Fruit fly (Drosophila melanogaster) whole organism, embryonic: ENCODE data around the gene ksr.

Experiments used
- Abd-B ChIP-seq: fragments of 200-800 bp; sonication (Bioruptor generic); optimal IDR thresholded peaks from 2 replicates; lab custom pipeline; 2018; ENCODE audit warnings: missing biosample characterization, mild to moderate bottlenecking, missing genetic modification characterization, moderate library complexity
- Atf6 ChIP-seq: fragments of 200-800 bp; sonication (Bioruptor generic); IDR thresholded peaks from 2 replicates; pipeline ENCODE4 v1.3.6; 2022; ENCODE audit warnings: missing biosample characterization, missing genetic modification characterization
- Bgb ChIP-seq: fragments of 200-800 bp; sonication (Bioruptor generic); IDR thresholded peaks from 2 replicates; pipeline ENCODE4 v1.3.6; 2022; ENCODE audit warnings: missing biosample characterization, missing genetic modification characterization; ENCODE audit not compliant: partially characterized antibody
- BtbVII ChIP-seq: fragments of 200-800 bp; sonication (Bioruptor generic); optimal IDR thresholded peaks from 3 replicates; lab custom pipeline; 2017; ENCODE audit warnings: missing biosample characterization, mild to moderate bottlenecking, missing genetic modification characterization
- CG10565 ChIP-seq: fragments of 200-800 bp; sonication (Bioruptor generic); optimal IDR thresholded peaks from 3 replicates; lab custom pipeline; 2016; ENCODE audit warnings: missing biosample characterization, mild to moderate bottlenecking, missing genetic modification characterization
- CG11696 ChIP-seq: fragments of 200-800 bp; sonication (Bioruptor generic); IDR thresholded peaks from 2 replicates; pipeline ENCODE4 v1.3.6; 2022; ENCODE audit warnings: missing biosample characterization, missing genetic modification characterization
- CG12155 ChIP-seq: fragments of 200-800 bp; sonication (Bioruptor generic); optimal IDR thresholded peaks from 3 replicates; lab custom pipeline; 2016; ENCODE audit warnings: missing biosample characterization, missing genetic modification characterization
- CG13296 ChIP-seq: fragments of 200-800 bp; sonication (Bioruptor generic); optimal IDR thresholded peaks from 3 replicates; lab custom pipeline; 2018; ENCODE audit warnings: missing biosample characterization, mild to moderate bottlenecking, missing genetic modification characterization
- CG13624 ChIP-seq: fragments of 200-800 bp; sonication (Bioruptor generic); optimal IDR thresholded peaks from 2 replicates; lab custom pipeline; 2016; ENCODE audit warnings: missing biosample characterization, missing genetic modification characterization
- CG14050 ChIP-seq: fragments of 200-800 bp; sonication (Bioruptor generic); IDR thresholded peaks from 3 replicates; pipeline ENCODE4 v1.3.6; 2022; ENCODE audit warnings: missing biosample characterization, missing genetic modification characterization
- CG1529 ChIP-seq: fragments of 200-800 bp; sonication (Bioruptor generic); optimal IDR thresholded peaks from 3 replicates; lab custom pipeline; 2018; ENCODE audit warnings: missing biosample characterization, missing genetic modification characterization
- CG17359 ChIP-seq: fragments of 200-800 bp; sonication (Bioruptor generic); optimal IDR thresholded peaks from 3 replicates; lab custom pipeline; 2018; ENCODE audit warnings: missing biosample characterization, mild to moderate bottlenecking, missing genetic modification characterization, moderate library complexity
- CG18599 ChIP-seq: fragments of 200-800 bp; sonication (Bioruptor generic); optimal IDR thresholded peaks from 3 replicates; lab custom pipeline; 2017; ENCODE audit warnings: missing biosample characterization, missing genetic modification characterization, mild to moderate bottlenecking, moderate library complexity, missing genetic modification reagents
- CG2116 ChIP-seq: fragments of 200-800 bp; sonication (Bioruptor generic); optimal IDR thresholded peaks from 3 replicates; lab custom pipeline; 2018; ENCODE audit warnings: missing biosample characterization, mild to moderate bottlenecking, missing genetic modification characterization
- CG2120 ChIP-seq: fragments of 200-800 bp; sonication (Bioruptor generic); optimal IDR thresholded peaks from 3 replicates; lab custom pipeline; 2016; ENCODE audit warnings: missing biosample characterization, missing genetic modification characterization
- CG3163 ChIP-seq: fragments of 200-800 bp; sonication (Bioruptor generic); optimal IDR thresholded peaks from 3 replicates; lab custom pipeline; 2016; ENCODE audit warnings: missing biosample characterization, missing genetic modification characterization
- CG4282 ChIP-seq: fragments of 200-800 bp; sonication (Bioruptor generic); optimal IDR thresholded peaks from 2 replicates; lab custom pipeline; 2016; ENCODE audit warnings: missing biosample characterization, missing genetic modification characterization
- CG6683 ChIP-seq: fragments of 200-800 bp; sonication (Bioruptor generic); optimal IDR thresholded peaks from 2 replicates; lab custom pipeline; 2017; ENCODE audit warnings: missing biosample characterization, mild to moderate bottlenecking, missing genetic modification characterization, missing genetic modification reagents
- CG8281 ChIP-seq: fragments of 200-800 bp; sonication (Bioruptor generic); optimal IDR thresholded peaks from 2 replicates; lab custom pipeline; 2018; ENCODE audit warnings: missing biosample characterization, mild to moderate bottlenecking, missing genetic modification characterization, moderate library complexity
- CG8388 ChIP-seq: fragments of 200-800 bp; sonication (Bioruptor generic); optimal IDR thresholded peaks from 2 replicates; lab custom pipeline; 2019; ENCODE audit warnings: missing biosample characterization, mild to moderate bottlenecking, missing genetic modification characterization, moderate library complexity
- CG9437 ChIP-seq: fragments of 200-800 bp; sonication (Bioruptor generic); optimal IDR thresholded peaks from 2 replicates; lab custom pipeline; 2018; ENCODE audit warnings: missing biosample characterization, mild to moderate bottlenecking, missing genetic modification characterization
- Dbx ChIP-seq: fragments of 200-800 bp; sonication (Bioruptor generic); IDR thresholded peaks from 3 replicates; pipeline ENCODE4 v1.3.6; 2022; ENCODE audit warnings: missing biosample characterization, missing genetic modification characterization
- Elba2 ChIP-seq: fragments of 200-800 bp; sonication (Bioruptor generic); optimal IDR thresholded peaks from 3 replicates; lab custom pipeline; 2016; ENCODE audit warnings: missing biosample characterization, missing genetic modification characterization
- Fer3 ChIP-seq: fragments of 200-800 bp; sonication (Bioruptor generic); optimal IDR thresholded peaks from 2 replicates; lab custom pipeline; 2018; ENCODE audit warnings: missing biosample characterization, mild to moderate bottlenecking, missing genetic modification characterization, moderate library complexity
- HLH54F ChIP-seq: fragments of 200-800 bp; sonication (Bioruptor generic); optimal IDR thresholded peaks from 3 replicates; lab custom pipeline; 2016; ENCODE audit warnings: missing biosample characterization, missing genetic modification characterization
- HmgD ChIP-seq: fragments of 200-800 bp; sonication (Bioruptor generic); optimal IDR thresholded peaks from 3 replicates; lab custom pipeline; 2016; ENCODE audit warnings: missing biosample characterization, missing genetic modification characterization
- Hmx ChIP-seq: fragments of 200-800 bp; sonication (Bioruptor generic); optimal IDR thresholded peaks from 2 replicates; lab custom pipeline; 2016; ENCODE audit warnings: missing biosample characterization, missing genetic modification characterization
- Hr51 ChIP-seq, 2 experiments: fragments of 200-800 bp; sonication (Bioruptor generic); optimal IDR thresholded peaks; 2 replicates in 1 of 2; 3 replicates in 1 of 2; lab custom pipeline; 2016 to 2018; ENCODE audit warnings: missing biosample characterization in 2 of 2, missing genetic modification characterization in 2 of 2, mild to moderate bottlenecking in 1 of 2, moderate library complexity in 1 of 2
- Hr78 ChIP-seq, 2 experiments: fragments of 200-800 bp in 1 of 2; fragments of >200 bp in 1 of 2; sonication (Bioruptor generic) in 1 of 2; optimal IDR thresholded peaks; 2 replicates each; lab custom pipeline; 2017 to 2019; ENCODE audit warnings: missing biosample characterization in 2 of 2, missing genetic modification characterization in 2 of 2, mild to moderate bottlenecking in 1 of 2, moderate library complexity in 1 of 2
- Lhr ChIP-seq: fragments of 200-800 bp; sonication (Bioruptor generic); optimal IDR thresholded peaks from 3 replicates; lab custom pipeline; 2017; ENCODE audit warnings: mild to moderate bottlenecking, missing biosample characterization, missing genetic modification reagents, missing genetic modification characterization
- Sry-β ChIP-seq: fragments of 200-800 bp; sonication (Bioruptor generic); optimal IDR thresholded peaks from 2 replicates; lab custom pipeline; 2018; ENCODE audit warnings: missing biosample characterization, mild to moderate bottlenecking, missing genetic modification characterization, moderate library complexity
- Tbp ChIP-seq: fragments of >200 bp; optimal IDR thresholded peaks from 2 replicates; lab custom pipeline; 2018; ENCODE audit warnings: missing biosample characterization, missing genetic modification characterization
- cg ChIP-seq: fragments of 200-800 bp; sonication (Bioruptor generic); optimal IDR thresholded peaks from 3 replicates; lab custom pipeline; 2019; ENCODE audit warnings: missing biosample characterization, mild to moderate bottlenecking, missing genetic modification characterization, moderate library complexity
- croc ChIP-seq: fragments of 200-800 bp; sonication (Bioruptor generic); conservative IDR thresholded peaks from 3 replicates; pipeline ENCODE4 v1.3.6; 2022; ENCODE audit warnings: missing biosample characterization, missing genetic modification characterization
- dan ChIP-seq: fragments of 200-800 bp; sonication (Bioruptor generic); IDR thresholded peaks from 2 replicates; pipeline ENCODE4 v1.3.6; 2022; ENCODE audit warnings: missing biosample characterization, missing genetic modification characterization
- dmrt11E ChIP-seq: fragments of 200-800 bp; sonication (Bioruptor generic); optimal IDR thresholded peaks from 3 replicates; lab custom pipeline; 2018; ENCODE audit warnings: missing biosample characterization, mild to moderate bottlenecking, missing genetic modification characterization, moderate library complexity
- eve ChIP-seq, 2 experiments: fragments of >200 bp; optimal IDR thresholded peaks; 2 replicates each; lab custom pipeline; 2017; ENCODE audit warnings: missing biosample characterization in 2 of 2, missing genetic modification characterization in 2 of 2
- gcm2 ChIP-seq: fragments of 200-800 bp; sonication (Bioruptor generic); optimal IDR thresholded peaks from 2 replicates; lab custom pipeline; 2016; ENCODE audit warnings: missing biosample characterization, missing genetic modification characterization
- inv ChIP-seq: fragments of 200-800 bp; sonication (Bioruptor generic); IDR thresholded peaks from 2 replicates; pipeline ENCODE4 v1.3.6; 2022; ENCODE audit warnings: missing biosample characterization, missing genetic modification characterization; ENCODE audit not compliant: partially characterized antibody
- pan ChIP-seq, 4 experiments: fragments of >200 bp in 3 of 4; fragments of 200-800 bp in 1 of 4; sonication (Bioruptor generic) in 1 of 4; optimal IDR thresholded peaks in 3 of 4; IDR thresholded peaks in 1 of 4; 2 replicates each; pipeline versions ENCODE4 v1.3.6 to Lab custom; 2017 to 2022; ENCODE audit warnings: missing biosample characterization in 2 of 4, missing genetic modification characterization in 2 of 4, mixed read lengths in 1 of 4
- pb ChIP-seq: fragments of 200-800 bp; sonication (Bioruptor generic); optimal IDR thresholded peaks from 3 replicates; lab custom pipeline; 2016; ENCODE audit warnings: missing biosample characterization, missing genetic modification characterization
- pros ChIP-seq: fragments of 200-800 bp; sonication (Bioruptor generic); optimal IDR thresholded peaks from 3 replicates; lab custom pipeline; 2019; ENCODE audit warnings: missing biosample characterization, mild to moderate bottlenecking, missing genetic modification characterization, moderate library complexity
- sd ChIP-seq: fragments of 200-800 bp; sonication (Bioruptor generic); optimal IDR thresholded peaks from 3 replicates; lab custom pipeline; 2018; ENCODE audit warnings: missing biosample characterization, mild to moderate bottlenecking, missing genetic modification characterization, moderate library complexity
- sima ChIP-seq: fragments of 200-800 bp; sonication (Bioruptor generic); optimal IDR thresholded peaks from 2 replicates; lab custom pipeline; 2016; ENCODE audit warnings: missing biosample characterization, missing genetic modification characterization
- sug ChIP-seq: fragments of 200-800 bp; optimal IDR thresholded peaks from 2 replicates; lab custom pipeline; 2019; ENCODE audit warnings: missing biosample characterization, mild to moderate bottlenecking, missing genetic modification characterization, moderate library complexity
- tll ChIP-seq, 2 experiments: fragments of 200-800 bp in 1 of 2; fragments of >200 bp in 1 of 2; sonication (Bioruptor generic) in 1 of 2; optimal IDR thresholded peaks; 2 replicates each; lab custom pipeline; 2017 to 2019; ENCODE audit warnings: missing biosample characterization in 2 of 2, missing genetic modification characterization in 2 of 2, mild to moderate bottlenecking in 1 of 2, moderate library complexity in 1 of 2
- tup ChIP-seq: fragments of 200-800 bp; sonication (Bioruptor generic); optimal IDR thresholded peaks from 2 replicates; lab custom pipeline; 2016; ENCODE audit warnings: missing biosample characterization, mild to moderate bottlenecking, missing genetic modification characterization, moderate library complexity
- usp ChIP-seq: fragments of >200 bp; optimal IDR thresholded peaks from 2 replicates; lab custom pipeline; 2017; ENCODE audit warnings: missing biosample characterization, missing genetic modification characterization

ksr gene

DNA sequence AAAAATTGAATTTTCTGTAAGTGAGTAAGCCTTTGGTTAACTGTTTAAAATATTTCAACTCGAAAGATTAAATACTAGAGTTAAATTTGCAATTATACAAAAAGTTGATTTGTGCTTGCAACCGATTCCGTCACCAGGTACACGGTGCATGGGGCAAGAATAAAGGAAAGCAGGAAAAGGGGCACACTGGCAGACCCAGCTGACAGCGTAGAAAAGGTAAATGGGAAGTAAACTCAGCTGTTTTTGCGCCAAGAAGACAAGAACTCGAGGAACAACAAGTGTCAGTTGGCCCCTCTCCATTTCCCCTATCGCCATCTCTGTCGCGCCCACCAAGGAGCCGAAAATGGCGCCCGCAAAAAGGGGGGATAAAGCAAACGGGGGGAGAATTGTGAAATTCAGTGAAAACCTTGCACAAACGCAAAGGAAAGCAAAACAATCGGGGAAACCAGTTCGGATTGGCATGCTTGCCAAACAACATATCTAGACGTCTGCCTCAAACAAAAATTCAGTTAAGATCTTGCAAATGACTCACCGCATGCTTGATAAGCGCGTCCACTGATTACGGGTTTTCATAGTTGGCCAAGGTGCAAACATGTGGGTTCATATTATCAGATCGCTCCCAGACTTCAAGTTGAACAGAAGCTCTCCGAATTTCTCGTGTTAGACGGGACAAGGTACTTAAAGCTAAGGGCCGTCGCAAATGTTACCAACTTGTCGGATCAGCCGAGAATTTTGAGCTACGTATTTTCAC lies 20.3 kb downstream of the ksr start (continued):
- TF ChIP-seq CG18599 (GFP tag; lab: Kevin White, UChicago): no peak
- no peak for TF ChIP-seq eve (GFP tag; optimal IDR thresholded peaks at IDR 0.05; lab: Kevin White, UChicago)
- no peak for TF ChIP-seq CG13296 (GFP tag; lab: Kevin White, UChicago)
- peak in 1 of 2 experiments; percentile 41 for TF ChIP-seq tll (GFP tag; optimal IDR thresholded peaks at IDR 0.05; lab: Kevin White, UChicago)
- no peak for TF ChIP-seq usp (GFP tag; lab: Kevin White, UChicago)
- TF ChIP-seq CG12155 (GFP tag; lab: Kevin White, UChicago): no peak
- no peak for TF ChIP-seq pan (optimal IDR thresholded peaks at IDR 0.05; lab: Kevin White, UChicago)
- TF ChIP-seq pan (GFP tag; optimal IDR thresholded peaks at IDR 0.05 in 1 of 2, IDR thresholded peaks at IDR 0.05 in 1 of 2): no peak
- no peak for TF ChIP-seq CG6683 (GFP tag; lab: Kevin White, UChicago)
- TF ChIP-seq pros (GFP tag; lab: Kevin White, UChicago): peak; percentile 25
- peak; percentile 53 for TF ChIP-seq sug (tag; lab: Kevin White, UChicago)
- no peak for TF ChIP-seq Hmx
- no peak for TF ChIP-seq Hr78 (GFP tag; optimal IDR thresholded peaks at IDR 0.05; lab: Kevin White, UChicago)
- no peak for TF ChIP-seq HLH54F (GFP tag; lab: Kevin White, UChicago)
- no peak for TF ChIP-seq BtbVII (GFP tag; lab: Kevin White, UChicago)
- TF ChIP-seq Atf6 (GFP tag; lab: Robert Waterston, UW): no peak
- no peak for TF ChIP-seq CG17359
- peak; percentile 32 for TF ChIP-seq Elba2 (GFP tag; lab: Kevin White, UChicago)
- no peak for TF ChIP-seq sima (GFP tag; lab: Kevin White, UChicago)
- TF ChIP-seq cg (GFP tag; lab: Kevin White, UChicago): no peak
- no peak for TF ChIP-seq Tbp
- no peak for TF ChIP-seq CG13624 (GFP tag; lab: Kevin White, UChicago)
- no peak for TF ChIP-seq HmgD (GFP tag; lab: Kevin White, UChicago)
- no peak for TF ChIP-seq CG8388 (GFP tag; lab: Kevin White, UChicago)
- TF ChIP-seq CG9437 (GFP tag; lab: Kevin White, UChicago): no peak
- TF ChIP-seq CG2120 (GFP tag; lab: Kevin White, UChicago): no peak
- TF ChIP-seq CG14050 (GFP tag; lab: Robert Waterston, UW): no peak
- no peak for TF ChIP-seq tup (GFP tag; lab: Kevin White, UChicago)
- TF ChIP-seq CG3163 (GFP tag; lab: Kevin White, UChicago): no peak
- no peak for TF ChIP-seq dmrt11E
- TF ChIP-seq CG11696: no peak
- no peak for TF ChIP-seq CG4282 (GFP tag; lab: Kevin White, UChicago)
- peak; percentile 76 for TF ChIP-seq sd (tag; lab: Kevin White, UChicago)
- no peak; the same call in 1 of the 2 replicates for TF ChIP-seq Bgb
- no peak for TF ChIP-seq croc (GFP tag; lab: Robert Waterston, UW)
- no peak for TF ChIP-seq CG1529 (GFP tag; lab: Kevin White, UChicago)
- TF ChIP-seq Abd-B: no peak
- no peak for TF ChIP-seq CG10565 (GFP tag; lab: Kevin White, UChicago)
- no peak for TF ChIP-seq gcm2
- no peak for TF ChIP-seq Fer3
- no peak for TF ChIP-seq Sry-β (GFP tag; lab: Kevin White, UChicago)
- no peak for TF ChIP-seq dan (GFP tag; lab: Robert Waterston, UW)
- TF ChIP-seq Dbx (GFP tag; lab: Robert Waterston, UW): no peak
- TF ChIP-seq Hr51 (GFP tag; optimal IDR thresholded peaks at IDR 0.05; lab: Kevin White, UChicago): no peak
- TF ChIP-seq inv: no peak
- peak; percentile 8 for TF ChIP-seq CG2116 (GFP tag; lab: Kevin White, UChicago)
- no peak for TF ChIP-seq Lhr (GFP tag; lab: Kevin White, UChicago)
- no peak for TF ChIP-seq pb (GFP tag; lab: Kevin White, UChicago)
- TF ChIP-seq CG8281 (tag; lab: Kevin White, UChicago): no peak
